Comparison of ENCODE assay signal across 4 fruit fly cellular contexts in genomic region chrX:12660030-12660630, dm6.
A peak's percentile ranks its signal among the peaks of the same experiment; 100 is the strongest.
TF ChIP-seq lines count a peak whose summit lies in the region.

No protein-coding gene starts in this region.

TF ChIP-seq in whole organism, adult, 20 proteins besides CTCF, POLR2A, EP300 and RAD21 (continued from another document):
- TF ChIP-seq Crg-1 (GFP tag; optimal IDR thresholded peaks at IDR 0.05; lab: Kevin White, UChicago), result no peak

TF ChIP-seq in whole organism, embryonic, 481 proteins besides CTCF, POLR2A, EP300 and RAD21 (continued from another document and continues in another):
- TF ChIP-seq CG10979 (tag; optimal IDR thresholded peaks at IDR 0.05; lab: Kevin White, UChicago) (no peak), CG15479 (GFP tag; optimal IDR thresholded peaks at IDR 0.05; lab: Kevin White, UChicago) (peak; percentile 98), CG7745 (tag; optimal IDR thresholded peaks at IDR 0.05; lab: Kevin White, UChicago) (no peak), Fer3 (tag; optimal IDR thresholded peaks at IDR 0.05; lab: Kevin White, UChicago) (no peak), nom (GFP tag; optimal IDR thresholded peaks at IDR 0.05; lab: Kevin White, UChicago) (peak; percentile 67), CG12299 (tag; optimal IDR thresholded peaks at IDR 0.05; lab: Kevin White, UChicago) (no peak), CG7372 (GFP tag; IDR thresholded peaks at IDR 0.05; lab: Robert Waterston, UW) (no peak), CG32532 (GFP tag; IDR thresholded peaks at IDR 0.05; lab: Robert Waterston, UW) (no peak), cg (GFP tag; optimal IDR thresholded peaks at IDR 0.05; lab: Kevin White, UChicago) (peak; percentile 82), lab (GFP tag; optimal IDR thresholded peaks at IDR 0.05; lab: Kevin White, UChicago) (peak; percentile 3), Hand (GFP tag; optimal IDR thresholded peaks at IDR 0.05; lab: Kevin White, UChicago) (no peak), H15 (GFP tag; IDR thresholded peaks at IDR 0.05; lab: Robert Waterston, UW) (no peak), exex (tag; optimal IDR thresholded peaks at IDR 0.05; lab: Kevin White, UChicago) (peak; percentile 38), CG12942 (GFP tag; optimal IDR thresholded peaks at IDR 0.05; lab: Kevin White, UChicago) (no peak), HLHmδ (GFP tag; optimal IDR thresholded peaks at IDR 0.05; lab: Kevin White, UChicago) (no peak), gfzf (GFP tag; optimal IDR thresholded peaks at IDR 0.05; lab: Kevin White, UChicago) (no peak), amos (GFP tag; IDR thresholded peaks at IDR 0.05; lab: Robert Waterston, UW; ENCODE audit: partially characterized antibody) (no peak), Stat92E (GFP tag; optimal IDR thresholded peaks at IDR 0.05; lab: Kevin White, UChicago) (peak in 1 of 3 experiments; percentile 56), CG10267 (tag; optimal IDR thresholded peaks at IDR 0.05; lab: Kevin White, UChicago) (peak; percentile 10), Taf1 (GFP tag; IDR thresholded peaks at IDR 0.05; lab: Robert Waterston, UW) (no peak), CG8478 (optimal IDR thresholded peaks at IDR 0.05; lab: Kevin White, UChicago) (no peak), crol (GFP tag; IDR thresholded peaks at IDR 0.05; lab: Robert Waterston, UW) (peak; percentile 80), CG2678 (tag; optimal IDR thresholded peaks at IDR 0.05; lab: Kevin White, UChicago) (peak; percentile 24), dmrt11E (tag; optimal IDR thresholded peaks at IDR 0.05; lab: Kevin White, UChicago) (peak; percentile 15), gcm (GFP tag; optimal IDR thresholded peaks at IDR 0.05; lab: Kevin White, UChicago) (peak; percentile 8), cas (GFP tag; IDR thresholded peaks at IDR 0.05; lab: Robert Waterston, UW) (no peak), tll (GFP tag; optimal IDR thresholded peaks at IDR 0.05; lab: Kevin White, UChicago) (no peak), Doc3 (GFP tag; IDR thresholded peaks at IDR 0.05; lab: Robert Waterston, UW; ENCODE audit: partially characterized antibody) (no peak), CG17361 (GFP tag; IDR thresholded peaks at IDR 0.05; lab: Robert Waterston, UW) (no peak), vnd (GFP tag; IDR thresholded peaks at IDR 0.05; lab: Robert Waterston, UW; ENCODE audit: partially characterized antibody) (no peak), zf30C (GFP tag; optimal IDR thresholded peaks at IDR 0.05; lab: Kevin White, UChicago) (peak; percentile 8), HLH3B (GFP tag; IDR thresholded peaks at IDR 0.05; lab: Robert Waterston, UW) (0 out of 2 replicates have a peak, but pooled peaks have one; percentile 27), insv (GFP tag; optimal IDR thresholded peaks at IDR 0.05; lab: Kevin White, UChicago) (peak in 1 of 2 experiments; percentile 33), Med (GFP tag; lab: Kevin White, UChicago) (peak; percentile 78), cad (GFP tag; optimal IDR thresholded peaks at IDR 0.05; lab: Kevin White, UChicago) (no peak), CG33557 (GFP tag; optimal IDR thresholded peaks at IDR 0.05; lab: Kevin White, UChicago) (no peak), chinmo (GFP tag; IDR thresholded peaks at IDR 0.05; lab: Robert Waterston, UW; ENCODE audit: partially characterized antibody) (0 out of 4 replicates have a peak, but pooled peaks have one; percentile 34), CG14014 (GFP tag; IDR thresholded peaks at IDR 0.05; lab: Robert Waterston, UW) (no peak), CG18011 (GFP tag; optimal IDR thresholded peaks at IDR 0.05; lab: Kevin White, UChicago) (no peak), Sry-δ (GFP tag; optimal IDR thresholded peaks at IDR 0.05; lab: Kevin White, UChicago) (no peak), CG3838 (GFP tag; optimal IDR thresholded peaks at IDR 0.05; lab: Kevin White, UChicago) (no peak), CG15073 (GFP tag; optimal IDR thresholded peaks at IDR 0.05; lab: Kevin White, UChicago) (no peak), lbe (GFP tag; optimal IDR thresholded peaks at IDR 0.05; lab: Kevin White, UChicago) (peak; percentile 24), Spps (tag; optimal IDR thresholded peaks at IDR 0.05; lab: Kevin White, UChicago) (no peak)

TF ChIP-seq in whole organism, prepupa, 60 proteins besides CTCF, POLR2A, EP300 and RAD21 (continued from another document):
- TF ChIP-seq CG11762 (GFP tag; optimal IDR thresholded peaks at IDR 0.05; lab: Kevin White, UChicago; ENCODE audit: insufficient read depth) (no peak), Gug (GFP tag; IDR thresholded peaks at IDR 0.05; lab: Robert Waterston, UW) (no peak), Ets21C (GFP tag; optimal IDR thresholded peaks at IDR 0.05; lab: Kevin White, UChicago) (no peak), Eip75B (GFP tag; optimal IDR thresholded peaks at IDR 0.05; lab: Kevin White, UChicago) (no peak), CG6276 (GFP tag; optimal IDR thresholded peaks at IDR 0.05; lab: Kevin White, UChicago) (no peak), Eip78C (GFP tag; lab: Kevin White, UChicago) (peak; percentile 65), Sox102F (GFP tag; optimal IDR thresholded peaks at IDR 0.05; lab: Kevin White, UChicago) (peak; percentile 44), CG8319 (GFP tag; optimal IDR thresholded peaks at IDR 0.05; lab: Kevin White, UChicago) (no peak), CG6808 (GFP tag; optimal IDR thresholded peaks at IDR 0.05; lab: Kevin White, UChicago) (peak; percentile 53), Sox15 (GFP tag; optimal IDR thresholded peaks at IDR 0.05; lab: Kevin White, UChicago) (no peak), ss (GFP tag; optimal IDR thresholded peaks at IDR 0.05; lab: Kevin White, UChicago) (peak; percentile 71 to 74), Hr38 (GFP tag; optimal IDR thresholded peaks at IDR 0.05; lab: Kevin White, UChicago) (no peak), CG32006 (GFP tag; optimal IDR thresholded peaks at IDR 0.05; lab: Kevin White, UChicago) (no peak), CG8119 (GFP tag; IDR thresholded peaks at IDR 0.05; lab: Robert Waterston, UW) (0 out of 3 replicates have a peak, but pooled peaks have one; percentile 15), CG31627 (GFP tag; optimal IDR thresholded peaks at IDR 0.05; lab: Kevin White, UChicago) (no peak), CG8632 (GFP tag; optimal IDR thresholded peaks at IDR 0.05; lab: Kevin White, UChicago) (peak; percentile 7), CG9139 (GFP tag; optimal IDR thresholded peaks at IDR 0.05; lab: Kevin White, UChicago) (peak; percentile 33), CG6792 (GFP tag; optimal IDR thresholded peaks at IDR 0.05; lab: Kevin White, UChicago) (peak; percentile 29), achi (GFP tag; optimal IDR thresholded peaks at IDR 0.05; lab: Kevin White, UChicago) (no peak), CG4318 (GFP tag; optimal IDR thresholded peaks at IDR 0.05; lab: Kevin White, UChicago) (no peak), CG3919 (GFP tag; optimal IDR thresholded peaks at IDR 0.05; lab: Kevin White, UChicago) (peak; percentile 5), CG6854 (GFP tag; optimal IDR thresholded peaks at IDR 0.05; lab: Kevin White, UChicago) (peak; percentile 58), Hr39 (GFP tag; optimal IDR thresholded peaks at IDR 0.05; lab: Kevin White, UChicago) (no peak), fd85E (GFP tag; optimal IDR thresholded peaks at IDR 0.05; lab: Kevin White, UChicago) (peak; percentile 8), cyc (GFP tag; optimal IDR thresholded peaks at IDR 0.05; lab: Kevin White, UChicago) (no peak), CG16779 (tag; optimal IDR thresholded peaks at IDR 0.05; lab: Kevin White, UChicago) (no peak), CG1621 (tag; optimal IDR thresholded peaks at IDR 0.05; lab: Kevin White, UChicago) (peak; percentile 12), Sox14 (GFP tag; optimal IDR thresholded peaks at IDR 0.05; lab: Kevin White, UChicago) (no peak), lz (GFP tag; optimal IDR thresholded peaks at IDR 0.05; lab: Kevin White, UChicago) (peak; percentile 9), CG10631 (GFP tag; optimal IDR thresholded peaks at IDR 0.05; lab: Kevin White, UChicago) (peak; percentile 21), pdm3 (GFP tag; optimal IDR thresholded peaks at IDR 0.05; lab: Kevin White, UChicago) (no peak), salr (GFP tag; optimal IDR thresholded peaks at IDR 0.05; lab: Kevin White, UChicago) (no peak), topi (GFP tag; optimal IDR thresholded peaks at IDR 0.05; lab: Kevin White, UChicago) (no peak), dsx (GFP tag; optimal IDR thresholded peaks at IDR 0.05; lab: Kevin White, UChicago; ENCODE audit: poor library complexity, severe bottlenecking) (peak; percentile 52), CG3032 (tag; optimal IDR thresholded peaks at IDR 0.05; lab: Kevin White, UChicago) (peak; percentile 8), CG34406 (GFP tag; optimal IDR thresholded peaks at IDR 0.05; lab: Kevin White, UChicago) (peak; percentile 14), Eip93F (GFP tag; optimal IDR thresholded peaks at IDR 0.05; lab: Kevin White, UChicago) (peak; percentile 26), CG11902 (GFP tag; optimal IDR thresholded peaks at IDR 0.05; lab: Kevin White, UChicago) (no peak), fd59A (GFP tag; optimal IDR thresholded peaks at IDR 0.05; lab: Kevin White, UChicago) (no peak), CG10669 (GFP tag; optimal IDR thresholded peaks at IDR 0.05; lab: Kevin White, UChicago) (no peak)

TF ChIP-seq in whole organism, wandering third instar larva, 38 proteins besides CTCF, POLR2A, EP300 and RAD21 (continued from another document):
- peak; percentile 60 for TF ChIP-seq Rel (GFP tag; optimal IDR thresholded peaks at IDR 0.05; lab: Kevin White, UChicago)
- TF ChIP-seq Rel (tag; optimal IDR thresholded peaks at IDR 0.05; lab: Kevin White, UChicago), result peak; percentile 70
- no peak for TF ChIP-seq tai (GFP tag; optimal IDR thresholded peaks at IDR 0.05; lab: Kevin White, UChicago)
- no peak for TF ChIP-seq dl (GFP tag; optimal IDR thresholded peaks at IDR 0.05; lab: Kevin White, UChicago; ENCODE audit: insufficient read depth in 1 of 2, partially characterized antibody in 2 of 2)
- no peak for TF ChIP-seq pan (optimal IDR thresholded peaks at IDR 0.05; lab: Kevin White, UChicago)
- TF ChIP-seq CrebA (GFP tag; optimal IDR thresholded peaks at IDR 0.05; lab: Kevin White, UChicago; ENCODE audit: borderline replicate concordance), result peak; percentile 57
- TF ChIP-seq Sp1 (GFP tag; optimal IDR thresholded peaks at IDR 0.05; lab: Kevin White, UChicago), result peak; percentile 48
- peak; percentile 33 for TF ChIP-seq OdsH (GFP tag; optimal IDR thresholded peaks at IDR 0.05; lab: Kevin White, UChicago)
- TF ChIP-seq Dfd (GFP tag; optimal IDR thresholded peaks at IDR 0.05; lab: Kevin White, UChicago), result no peak
- no peak for TF ChIP-seq ey (GFP tag; optimal IDR thresholded peaks at IDR 0.05; lab: Kevin White, UChicago)
- peak; percentile 53 for TF ChIP-seq Hr83 (GFP tag; optimal IDR thresholded peaks at IDR 0.05; lab: Kevin White, UChicago; ENCODE audit: poor library complexity, severe bottlenecking)
- TF ChIP-seq CG9705 (GFP tag; optimal IDR thresholded peaks at IDR 0.05; lab: Kevin White, UChicago), result no peak
- TF ChIP-seq Mio (GFP tag; optimal IDR thresholded peaks at IDR 0.05; lab: Kevin White, UChicago), result no peak
- peak; percentile 13 for TF ChIP-seq br (GFP tag; optimal IDR thresholded peaks at IDR 0.05; lab: Kevin White, UChicago)
- TF ChIP-seq Vsx2 (GFP tag; optimal IDR thresholded peaks at IDR 0.05; lab: Kevin White, UChicago; ENCODE audit: partially characterized antibody), result no peak
TF ChIP-seq in whole organism, wandering third instar larva: peak in this region for 19.
